Worm (Caenorhabditis elegans): ENCODE results near the gene C25F9.8.

- TF ChIP-seq ama-1 (optimal IDR thresholded peaks at IDR 0.05) = no peak
- no peak for TF ChIP-seq F13C5.2 (tag; optimal IDR thresholded peaks at IDR 0.05)
- TF ChIP-seq sea-1 (GFP tag; conservative IDR thresholded peaks at IDR 0.05) = no peak
- no peak for TF ChIP-seq flt-1 (GFP tag; IDR thresholded peaks at IDR 0.05)
- no peak for TF ChIP-seq hmbx-1 (tag; optimal IDR thresholded peaks at IDR 0.05)
Observed at ce11 chrV:19405276-19405815, 10.5 kb downstream of the C25F9.8 start, which contains the start of the genes C25F9.6 and C25F9.10.

Data from whole organism, early embryonic.